Worm (Caenorhabditis elegans): ENCODE results near the gene W03C9.2.

The W03C9.2 gene

DNA sequence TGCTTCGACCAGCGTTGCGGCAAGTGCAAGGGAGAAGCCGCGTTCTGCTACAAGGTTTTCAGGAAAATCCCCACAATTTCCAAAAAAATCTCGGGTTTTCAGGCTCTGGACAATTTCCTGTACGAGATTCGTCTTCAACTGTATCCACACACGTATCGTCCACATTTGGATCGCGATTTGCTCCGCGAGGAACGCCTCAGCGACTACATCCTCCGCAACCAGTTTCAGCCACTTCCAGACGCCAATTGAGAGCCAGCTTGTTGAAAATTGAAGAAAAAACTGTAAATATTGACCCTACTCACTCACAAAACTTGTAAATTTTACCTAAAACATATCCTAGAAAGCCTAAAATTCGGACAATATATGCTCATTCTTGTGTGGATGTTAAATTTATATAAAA, 2.7 kb downstream of the W03C9.2 start (continued):
- TF ChIP-seq ama-1 (optimal IDR thresholded peaks at IDR 0.05), result peak; percentile 47
- TF ChIP-seq zip-4 (GFP tag; optimal IDR thresholded peaks at IDR 0.05), result no peak
- TF ChIP-seq ztf-11 (tag; optimal IDR thresholded peaks at IDR 0.05), result no peak
- no peak for TF ChIP-seq skn-1 (tag; optimal IDR thresholded peaks at IDR 0.05)
- no peak for TF ChIP-seq lin-14 (GFP tag; optimal IDR thresholded peaks at IDR 0.05)
- no peak for TF ChIP-seq egl-13 (tag; optimal IDR thresholded peaks at IDR 0.05)
- TF ChIP-seq rnt-1 (tag; optimal IDR thresholded peaks at IDR 0.05), result peak; percentile 8
- no peak for TF ChIP-seq nhr-76 (tag; optimal IDR thresholded peaks at IDR 0.05)
- no peak for TF ChIP-seq nhr-90 (tag; optimal IDR thresholded peaks at IDR 0.05; ENCODE audit: poor library complexity)
- no peak for TF ChIP-seq vab-15 (tag; optimal IDR thresholded peaks at IDR 0.05)
- no peak for TF ChIP-seq hlh-17 (GFP tag; optimal IDR thresholded peaks at IDR 0.05; ENCODE audit: borderline replicate concordance)
- no peak for TF ChIP-seq efl-1 (optimal IDR thresholded peaks at IDR 0.05)
- peak in 1 of 2 experiments; percentile 87 for TF ChIP-seq efl-1 (GFP tag; optimal IDR thresholded peaks at IDR 0.05 in 1 of 2)

DNA sequence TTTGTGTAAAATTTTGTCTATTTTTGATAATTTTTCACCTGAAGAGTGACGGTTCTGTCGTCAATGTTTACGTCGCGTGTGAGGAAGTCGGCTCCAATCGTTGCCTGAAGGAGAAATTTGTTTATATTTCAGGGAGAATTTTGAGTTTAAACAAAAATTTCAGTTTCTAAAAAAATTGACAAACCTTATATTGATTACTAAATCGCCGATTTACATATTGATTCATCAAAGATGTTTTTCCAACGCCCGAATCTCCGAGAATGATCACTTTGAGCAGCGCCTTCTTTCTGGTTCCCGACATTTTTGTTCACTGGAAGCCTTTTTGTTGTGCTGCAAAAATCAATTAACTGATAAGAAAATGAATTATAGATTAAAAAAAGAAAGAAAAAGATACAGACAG, 4.4 kb downstream of the W03C9.2 start, which contains the start of gene rab-7:
rab-7 (minus strand) TSS at position 330 of the 400 bp plus-strand sequence.
- TF ChIP-seq dpl-1 (GFP tag; optimal IDR thresholded peaks at IDR 0.05) (no peak), egl-27 (tag; optimal IDR thresholded peaks at IDR 0.05) (no peak), blmp-1 (tag; optimal IDR thresholded peaks at IDR 0.05) (no peak), ama-1 (optimal IDR thresholded peaks at IDR 0.05) (peak; percentile 73), lin-35 (GFP tag; optimal IDR thresholded peaks at IDR 0.05) (no peak), swsn-7 (tag; optimal IDR thresholded peaks at IDR 0.05) (no peak), lsy-2 (tag; optimal IDR thresholded peaks at IDR 0.05) (peak in 1 of 2 experiments; percentile 2), C34B4.2 (tag; optimal IDR thresholded peaks at IDR 0.05) (no peak), sptf-1 (tag; optimal IDR thresholded peaks at IDR 0.05) (no peak), ztf-4 (tag; optimal IDR thresholded peaks at IDR 0.05) (no peak), jun-1 (tag; optimal IDR thresholded peaks at IDR 0.05) (no peak), lin-15B (tag; optimal IDR thresholded peaks at IDR 0.05) (no peak), egl-13 (tag; optimal IDR thresholded peaks at IDR 0.05) (no peak), aly-2 (tag; optimal IDR thresholded peaks at IDR 0.05) (no peak), nhr-28 (tag; optimal IDR thresholded peaks at IDR 0.05) (no peak), unc-62 (GFP tag; optimal IDR thresholded peaks at IDR 0.05) (no peak), fkh-10 (GFP tag; optimal IDR thresholded peaks at IDR 0.05) (no peak), nhr-47 (tag; optimal IDR thresholded peaks at IDR 0.05) (peak; percentile 10), vab-15 (tag; optimal IDR thresholded peaks at IDR 0.05) (no peak), F16B12.6 (tag; optimal IDR thresholded peaks at IDR 0.05) (no peak), aha-1 (tag; optimal IDR thresholded peaks at IDR 0.05) (no peak), hlh-4 (tag; optimal IDR thresholded peaks at IDR 0.05) (no peak), ets-5 (GFP tag; IDR thresholded peaks at IDR 0.05) (no peak), sup-37 (GFP tag; optimal IDR thresholded peaks at IDR 0.05) (no peak), lin-14 (GFP tag; optimal IDR thresholded peaks at IDR 0.05) (no peak), alr-1 (tag; optimal IDR thresholded peaks at IDR 0.05; ENCODE audit: borderline replicate concordance) (no peak), pqm-1 (tag; optimal IDR thresholded peaks at IDR 0.05) (no peak), dsc-1 (tag; optimal IDR thresholded peaks at IDR 0.05) (peak; percentile 6), tlp-1 (tag; optimal IDR thresholded peaks at IDR 0.05) (no peak), nhr-20 (tag; optimal IDR thresholded peaks at IDR 0.05) (no peak), unc-30 (tag; optimal IDR thresholded peaks at IDR 0.05) (no peak), zag-1 (tag; optimal IDR thresholded peaks at IDR 0.05) (no peak), efl-1 (optimal IDR thresholded peaks at IDR 0.05) (no peak), efl-1 (GFP tag; optimal IDR thresholded peaks at IDR 0.05 in 1 of 2) (peak in 1 of 2 experiments; percentile 92), mdl-1 (tag; optimal IDR thresholded peaks at IDR 0.05) (no peak), fos-1 (tag; optimal IDR thresholded peaks at IDR 0.05) (no peak), snu-23 (GFP tag; optimal IDR thresholded peaks at IDR 0.05) (no peak), ztf-11 (tag; optimal IDR thresholded peaks at IDR 0.05) (no peak), lir-3 (tag; optimal IDR thresholded peaks at IDR 0.05; ENCODE audit: poor library complexity) (no peak), pag-3 (tag; optimal IDR thresholded peaks at IDR 0.05; ENCODE audit: borderline replicate concordance, insufficient read depth) (no peak), unc-130 (tag; optimal IDR thresholded peaks at IDR 0.05) (no peak), sox-4 (tag; optimal IDR thresholded peaks at IDR 0.05) (no peak), ceh-63 (GFP tag; optimal IDR thresholded peaks at IDR 0.05) (no peak), ceh-8 (GFP tag; optimal IDR thresholded peaks at IDR 0.05) (no peak), nhr-237 (tag; optimal IDR thresholded peaks at IDR 0.05) (no peak)
